Fruit fly (Drosophila melanogaster): Measurements from ENCODE around the gene CCKLR-17D3.

Gene CCKLR-17D3

DNA sequence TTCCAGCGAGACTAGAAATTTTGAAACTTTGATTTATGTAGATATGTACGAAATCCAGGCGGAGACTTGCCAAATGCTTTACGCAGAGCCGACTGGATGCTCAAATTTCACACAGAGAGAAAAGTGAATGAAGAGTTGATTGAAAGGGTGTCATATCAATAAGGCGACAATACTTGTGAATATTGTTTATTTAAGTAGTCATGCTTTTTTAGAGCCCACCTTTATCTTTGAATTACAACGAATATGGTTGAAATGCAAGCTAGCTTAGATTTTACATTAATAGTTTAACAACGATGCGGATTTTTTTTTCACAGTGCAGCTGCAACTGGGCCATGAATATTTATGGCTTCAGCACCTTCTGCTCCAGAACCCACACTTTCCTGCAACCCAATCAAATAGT is 34.0 kb downstream of the CCKLR-17D3 start, which contains the start of gene CG6873:
TSS of gene CG6873 (minus strand) at position 101 of the 400 bp plus-strand sequence.
- TF ChIP-seq CG15710 (tag; optimal IDR thresholded peaks at IDR 0.05) (no peak), CG34367 (tag; optimal IDR thresholded peaks at IDR 0.05) (no peak), CG9948 (tag; optimal IDR thresholded peaks at IDR 0.05) (no peak), Pif1A (GFP tag; optimal IDR thresholded peaks at IDR 0.05) (no peak), gl (tag; optimal IDR thresholded peaks at IDR 0.05) (no peak), CG10348 (GFP tag; IDR thresholded peaks at IDR 0.05) (no peak), CG17806 (tag; optimal IDR thresholded peaks at IDR 0.05) (no peak), CG14655 (GFP tag; optimal IDR thresholded peaks at IDR 0.05) (no peak), CG32121 (GFP tag; IDR thresholded peaks at IDR 0.05) (no peak), CG4496 (GFP tag; IDR thresholded peaks at IDR 0.05) (no peak), Ets98B (GFP tag; IDR thresholded peaks at IDR 0.05) (no peak), CG13204 (GFP tag; optimal IDR thresholded peaks at IDR 0.05) (no peak), fd96Ca (GFP tag; IDR thresholded peaks at IDR 0.05) (no peak), CG8301 (tag; optimal IDR thresholded peaks at IDR 0.05) (no peak), EcR (GFP tag; optimal IDR thresholded peaks at IDR 0.05) (no peak)

DNA sequence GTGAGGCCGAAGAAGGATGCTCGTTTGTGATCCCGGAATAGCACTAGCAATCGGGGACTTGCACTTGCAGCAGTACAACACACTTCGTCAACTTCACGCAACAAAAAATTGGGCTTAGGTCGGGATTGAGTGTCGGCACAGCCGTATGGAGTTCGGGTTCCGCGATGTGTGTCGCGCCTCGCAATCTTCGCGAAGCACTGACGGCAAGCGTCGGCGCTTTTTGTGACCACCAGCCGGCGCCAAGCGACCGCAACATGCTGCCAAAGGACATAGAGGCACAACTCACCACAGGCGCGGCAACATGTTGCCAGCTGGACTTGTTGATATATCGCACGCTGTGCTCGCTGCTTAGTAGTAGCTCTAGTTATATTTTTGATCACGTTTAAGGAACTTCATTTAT is 47.6 kb downstream of the CCKLR-17D3 start, which contains the start of gene CCKLR-17D1:
TSS of gene CCKLR-17D1 (minus strand) at position 303 of the 400 bp plus-strand sequence.
- no peak for TF ChIP-seq gl (tag; optimal IDR thresholded peaks at IDR 0.05)
- no peak for TF ChIP-seq CG12605 (GFP tag; IDR thresholded peaks at IDR 0.05)
- no peak for TF ChIP-seq Ets98B (GFP tag; IDR thresholded peaks at IDR 0.05)
- no peak for TF ChIP-seq CG32121 (GFP tag; IDR thresholded peaks at IDR 0.05)
- no peak for TF ChIP-seq CG8159 (tag; optimal IDR thresholded peaks at IDR 0.05)
- TF ChIP-seq CG4496 (GFP tag; IDR thresholded peaks at IDR 0.05) = no peak
- TF ChIP-seq CG17806 (tag; optimal IDR thresholded peaks at IDR 0.05) = no peak
- no peak for TF ChIP-seq CG10348 (GFP tag; IDR thresholded peaks at IDR 0.05)
- TF ChIP-seq Pif1B (GFP tag; optimal IDR thresholded peaks at IDR 0.05) = no peak
- no peak for TF ChIP-seq D1 (tag; optimal IDR thresholded peaks at IDR 0.05)
- TF ChIP-seq CG9948 (tag; optimal IDR thresholded peaks at IDR 0.05) = no peak
- TF ChIP-seq CG13204 (GFP tag; optimal IDR thresholded peaks at IDR 0.05) = no peak

dm6 chrX:18725572-18725971 is 48.3 kb downstream of the CCKLR-17D3 start, which contains the start of gene CG42302:
Gene CG42302 (minus strand): TSS chrX:18725672.
- TF ChIP-seq gl (tag; optimal IDR thresholded peaks at IDR 0.05) (no peak), fd96Ca (GFP tag; IDR thresholded peaks at IDR 0.05) (no peak), CG32121 (GFP tag; IDR thresholded peaks at IDR 0.05) (no peak), CG34367 (tag; optimal IDR thresholded peaks at IDR 0.05) (no peak), CG13204 (GFP tag; optimal IDR thresholded peaks at IDR 0.05) (no peak), CG17806 (tag; optimal IDR thresholded peaks at IDR 0.05) (no peak), CG15710 (tag; optimal IDR thresholded peaks at IDR 0.05) (no peak), CG8159 (tag; optimal IDR thresholded peaks at IDR 0.05) (no peak), CG12605 (GFP tag; IDR thresholded peaks at IDR 0.05) (no peak), Pif1B (GFP tag; optimal IDR thresholded peaks at IDR 0.05) (no peak), CG4496 (GFP tag; IDR thresholded peaks at IDR 0.05) (no peak), rn (GFP tag; IDR thresholded peaks at IDR 0.05) (no peak), D1 (tag; optimal IDR thresholded peaks at IDR 0.05) (no peak), CG9948 (tag; optimal IDR thresholded peaks at IDR 0.05) (no peak), Ets98B (GFP tag; IDR thresholded peaks at IDR 0.05) (no peak), EcR (GFP tag; optimal IDR thresholded peaks at IDR 0.05) (no peak), CG8301 (tag; optimal IDR thresholded peaks at IDR 0.05) (no peak), CG10348 (GFP tag; IDR thresholded peaks at IDR 0.05) (no peak)
